Fruit fly (Drosophila melanogaster) whole organism, embryonic: ENCODE data around the gene mdlc.
A peak's percentile ranks its signal among the peaks of the same experiment; 100 is the strongest.

Experiments
- Abd-B ChIP-seq: fragments of 200-800 bp; sonication (Bioruptor generic); optimal IDR thresholded peaks from 2 replicates; lab custom pipeline; 2018; ENCODE audit warnings: missing biosample characterization, mild to moderate bottlenecking, missing genetic modification characterization, moderate library complexity
- Antp ChIP-seq: fragments of 200-800 bp; sonication (Bioruptor generic); optimal IDR thresholded peaks from 3 replicates; lab custom pipeline; 2016; ENCODE audit warnings: missing biosample characterization, missing genetic modification characterization
- Asciz ChIP-seq: fragments of 200-800 bp; sonication (Bioruptor generic); optimal IDR thresholded peaks from 2 replicates; lab custom pipeline; 2017; ENCODE audit warnings: missing biosample characterization, mild to moderate bottlenecking, missing genetic modification characterization, missing genetic modification reagents
- B-H1 ChIP-seq: fragments of 200-800 bp; sonication (Bioruptor generic); IDR thresholded peaks from 3 replicates; pipeline ENCODE4 v1.3.6; 2022; ENCODE audit warnings: missing biosample characterization, missing genetic modification characterization
- BtbVII ChIP-seq: fragments of 200-800 bp; sonication (Bioruptor generic); optimal IDR thresholded peaks from 3 replicates; lab custom pipeline; 2017; ENCODE audit warnings: missing biosample characterization, mild to moderate bottlenecking, missing genetic modification characterization
- CG11723 ChIP-seq: fragments of 200-800 bp; sonication (Bioruptor generic); optimal IDR thresholded peaks from 2 replicates; lab custom pipeline; 2017; ENCODE audit warnings: missing biosample characterization, mild to moderate bottlenecking, missing genetic modification characterization
- CG12391 ChIP-seq: fragments of 200-800 bp; sonication (Bioruptor generic); optimal IDR thresholded peaks from 3 replicates; lab custom pipeline; 2018; ENCODE audit warnings: missing biosample characterization, mild to moderate bottlenecking, missing genetic modification characterization, moderate library complexity
- CG13123 ChIP-seq: fragments of 200-800 bp; sonication (Bioruptor generic); optimal IDR thresholded peaks from 2 replicates; lab custom pipeline; 2016; ENCODE audit warnings: missing biosample characterization, missing genetic modification characterization
- CG16815 ChIP-seq: fragments of 200-800 bp; sonication (Bioruptor generic); optimal IDR thresholded peaks from 3 replicates; lab custom pipeline; 2017; ENCODE audit warnings: missing biosample characterization, mild to moderate bottlenecking, missing genetic modification characterization
- CG17802 ChIP-seq: fragments of 200-800 bp; sonication (Bioruptor generic); optimal IDR thresholded peaks from 2 replicates; lab custom pipeline; 2018; ENCODE audit warnings: missing biosample characterization, mild to moderate bottlenecking, missing genetic modification characterization, moderate library complexity
- CG30020 ChIP-seq: fragments of 200-800 bp; optimal IDR thresholded peaks from 2 replicates; lab custom pipeline; 2019; ENCODE audit warnings: missing biosample characterization, mild to moderate bottlenecking, missing genetic modification characterization, moderate library complexity
- CG30403 ChIP-seq: fragments of 200-800 bp; sonication (Bioruptor generic); optimal IDR thresholded peaks from 3 replicates; lab custom pipeline; 2016; ENCODE audit warnings: missing biosample characterization, missing genetic modification characterization
- CG4328 ChIP-seq: fragments of 200-800 bp; sonication (Bioruptor generic); optimal IDR thresholded peaks from 3 replicates; lab custom pipeline; 2017; ENCODE audit warnings: missing biosample characterization, missing genetic modification reagents, missing genetic modification characterization
- CG4404 ChIP-seq: fragments of 200-800 bp; sonication (Bioruptor generic); IDR thresholded peaks from 2 replicates; pipeline ENCODE4 v1.3.6; 2022; ENCODE audit warnings: missing biosample characterization, missing genetic modification characterization
- CG4617 ChIP-seq: fragments of 200-800 bp; sonication (Bioruptor generic); optimal IDR thresholded peaks from 3 replicates; lab custom pipeline; 2016; ENCODE audit warnings: missing biosample characterization, missing genetic modification characterization, borderline replicate concordance
- CG7271 ChIP-seq: fragments of 200-800 bp; sonication (Bioruptor generic); optimal IDR thresholded peaks from 2 replicates; lab custom pipeline; 2018; ENCODE audit warnings: missing biosample characterization, mild to moderate bottlenecking, missing genetic modification characterization, moderate library complexity
- CG7928 ChIP-seq: fragments of 200-800 bp; sonication (Bioruptor generic); optimal IDR thresholded peaks from 2 replicates; lab custom pipeline; 2017; ENCODE audit warnings: missing biosample characterization, mild to moderate bottlenecking, missing genetic modification characterization
- CG8478 ChIP-seq: fragments of >200 bp; optimal IDR thresholded peaks from 2 replicates; lab custom pipeline; 2018
- D ChIP-seq, 2 experiments: fragments of 200-800 bp in 1 of 2; fragments of >200 bp in 1 of 2; sonication (Bioruptor generic) in 1 of 2; optimal IDR thresholded peaks; 2 replicates in 1 of 2; 3 replicates in 1 of 2; lab custom pipeline; 2017; ENCODE audit warnings: mild to moderate bottlenecking in 1 of 2, missing biosample characterization in 1 of 2, missing genetic modification characterization in 1 of 2, missing genetic modification reagents in 1 of 2
- Dp ChIP-seq: fragments of 200-800 bp; sonication (Bioruptor generic); optimal IDR thresholded peaks from 2 replicates; lab custom pipeline; 2018; ENCODE audit warnings: missing biosample characterization, mild to moderate bottlenecking, missing genetic modification characterization, moderate library complexity
- Drgx ChIP-seq: fragments of 200-800 bp; sonication (Bioruptor generic); IDR thresholded peaks from 2 replicates; pipeline ENCODE4 v1.3.6; 2022; ENCODE audit warnings: missing biosample characterization, missing genetic modification characterization
- Ets97D ChIP-seq: fragments of 200-800 bp; sonication (Bioruptor generic); optimal IDR thresholded peaks from 3 replicates; lab custom pipeline; 2016; ENCODE audit warnings: missing biosample characterization, missing genetic modification characterization
- Fer1 ChIP-seq: fragments of 200-800 bp; sonication (Bioruptor generic); optimal IDR thresholded peaks from 2 replicates; lab custom pipeline; 2017; ENCODE audit warnings: missing biosample characterization, mild to moderate bottlenecking, missing genetic modification characterization
- Gug ChIP-seq: fragments of 200-800 bp; sonication (Bioruptor generic); IDR thresholded peaks from 4 replicates; pipeline ENCODE4 v1.3.6; 2022; ENCODE audit warnings: missing biosample characterization, missing genetic modification characterization
- HLH3B ChIP-seq: fragments of 200-800 bp; sonication (Bioruptor generic); IDR thresholded peaks from 2 replicates; pipeline ENCODE4 v1.3.6; 2022; ENCODE audit warnings: missing biosample characterization, missing genetic modification characterization
- HLH4C ChIP-seq: fragments of 200-800 bp; sonication (Bioruptor generic); IDR thresholded peaks from 3 replicates; pipeline ENCODE4 v1.3.6; 2022; ENCODE audit warnings: missing biosample characterization, missing genetic modification characterization; ENCODE audit not compliant: partially characterized antibody
- Hr51 ChIP-seq, 2 experiments: fragments of 200-800 bp; sonication (Bioruptor generic); optimal IDR thresholded peaks; 2 replicates in 1 of 2; 3 replicates in 1 of 2; lab custom pipeline; 2016 to 2018; ENCODE audit warnings: missing biosample characterization in 2 of 2, missing genetic modification characterization in 2 of 2, mild to moderate bottlenecking in 1 of 2, moderate library complexity in 1 of 2
- MESR4 ChIP-seq: fragments of 200-800 bp; sonication (Bioruptor generic); optimal IDR thresholded peaks from 2 replicates; lab custom pipeline; 2018; ENCODE audit warnings: missing biosample characterization, mild to moderate bottlenecking, missing genetic modification characterization, moderate library complexity
- Nf-YC ChIP-seq: fragments of 200-800 bp; optimal IDR thresholded peaks from 3 replicates; lab custom pipeline; 2019; ENCODE audit warnings: missing biosample characterization, mild to moderate bottlenecking, missing genetic modification characterization, moderate library complexity
- Ravus ChIP-seq: fragments of 200-800 bp; sonication (Bioruptor generic); IDR thresholded peaks from 2 replicates; pipeline ENCODE4 v1.3.6; 2022; ENCODE audit warnings: missing biosample characterization, missing genetic modification characterization
- Side ChIP-seq: fragments of 200-800 bp; sonication (Bioruptor generic); optimal IDR thresholded peaks from 2 replicates; lab custom pipeline; 2016; ENCODE audit warnings: missing biosample characterization, missing genetic modification characterization
- Xbp1 ChIP-seq: fragments of 200-800 bp; sonication (Bioruptor generic); optimal IDR thresholded peaks from 3 replicates; lab custom pipeline; 2016; ENCODE audit warnings: missing biosample characterization, mild to moderate bottlenecking, missing genetic modification characterization
- YL-1 ChIP-seq: fragments of 200-800 bp; sonication (Bioruptor generic); optimal IDR thresholded peaks from 3 replicates; lab custom pipeline; 2017; ENCODE audit warnings: missing biosample characterization, mild to moderate bottlenecking, missing genetic modification characterization
- ase ChIP-seq: fragments of 200-800 bp; sonication (Bioruptor generic); IDR thresholded peaks from 3 replicates; pipeline ENCODE4 v1.3.6; 2022; ENCODE audit warnings: missing biosample characterization, missing genetic modification characterization
- ash1 ChIP-seq: fragments of 200-800 bp; sonication (Bioruptor generic); optimal IDR thresholded peaks from 2 replicates; lab custom pipeline; 2018; ENCODE audit warnings: missing biosample characterization, mild to moderate bottlenecking, missing genetic modification characterization
- cg ChIP-seq: fragments of 200-800 bp; sonication (Bioruptor generic); optimal IDR thresholded peaks from 3 replicates; lab custom pipeline; 2019; ENCODE audit warnings: missing biosample characterization, mild to moderate bottlenecking, missing genetic modification characterization, moderate library complexity
- ci ChIP-seq: fragments of 200-800 bp; sonication (Bioruptor generic); IDR thresholded peaks from 3 replicates; pipeline ENCODE4 v1.3.6; 2022; ENCODE audit warnings: missing biosample characterization, missing genetic modification characterization
- dysf ChIP-seq: fragments of 200-800 bp; sonication (Bioruptor generic); IDR thresholded peaks from 3 replicates; pipeline ENCODE4 v1.3.6; 2022; ENCODE audit warnings: missing biosample characterization, missing genetic modification characterization
- exex ChIP-seq: fragments of 200-800 bp; sonication (Bioruptor generic); optimal IDR thresholded peaks from 4 replicates; lab custom pipeline; 2018; ENCODE audit warnings: missing biosample characterization, mild to moderate bottlenecking, missing genetic modification characterization, moderate library complexity
- ftz-f1 ChIP-seq: fragments of 200-800 bp; sonication (Bioruptor generic); optimal IDR thresholded peaks from 2 replicates; lab custom pipeline; 2016; ENCODE audit warnings: missing biosample characterization, missing genetic modification characterization
- hbn ChIP-seq: fragments of 200-800 bp; sonication (Bioruptor generic); IDR thresholded peaks from 2 replicates; pipeline ENCODE4 v1.3.6; 2022; ENCODE audit warnings: missing biosample characterization, missing genetic modification characterization; ENCODE audit not compliant: partially characterized antibody
- odd ChIP-seq: fragments of 200-800 bp; sonication (Bioruptor generic); optimal IDR thresholded peaks from 2 replicates; lab custom pipeline; 2017; ENCODE audit warnings: missing biosample characterization, mild to moderate bottlenecking, missing genetic modification characterization
- phol ChIP-seq: fragments of 200-800 bp; sonication (Bioruptor generic); optimal IDR thresholded peaks from 3 replicates; lab custom pipeline; 2018; ENCODE audit warnings: missing biosample characterization, mild to moderate bottlenecking, missing genetic modification characterization, moderate library complexity
- prd ChIP-seq, 3 experiments: fragments of >200 bp in 2 of 3; fragments of 200-800 bp in 1 of 3; sonication (Bioruptor generic) in 1 of 3; optimal IDR thresholded peaks in 2 of 3; IDR thresholded peaks in 1 of 3; 2 replicates in 2 of 3; 3 replicates in 1 of 3; pipeline versions ENCODE4 v1.3.6 to Lab custom; 2017 to 2022; ENCODE audit warnings: missing biosample characterization in 1 of 3, missing genetic modification characterization in 1 of 3
- rib ChIP-seq: fragments of 200-800 bp; sonication (Bioruptor generic); IDR thresholded peaks from 2 replicates; pipeline ENCODE4 v1.3.6; 2022; ENCODE audit warnings: missing biosample characterization, missing genetic modification characterization
- row ChIP-seq: fragments of 200-800 bp; sonication (Bioruptor generic); IDR thresholded peaks from 3 replicates; pipeline ENCODE4 v1.3.6; 2022; ENCODE audit warnings: missing biosample characterization, missing genetic modification characterization
- stwl ChIP-seq: fragments of 200-800 bp; sonication (Bioruptor generic); optimal IDR thresholded peaks from 3 replicates; lab custom pipeline; 2018; ENCODE audit warnings: missing biosample characterization, mild to moderate bottlenecking, missing genetic modification characterization, moderate library complexity
- unc-4 ChIP-seq: fragments of 200-800 bp; sonication (Bioruptor generic); IDR thresholded peaks from 2 replicates; pipeline ENCODE4 v1.3.6; 2022; ENCODE audit warnings: missing biosample characterization, missing genetic modification characterization; ENCODE audit not compliant: partially characterized antibody
- yki ChIP-seq: fragments of >200 bp; optimal IDR thresholded peaks from 3 replicates; lab custom pipeline; 2018
- zen ChIP-seq: fragments of 200-800 bp; sonication (Bioruptor generic); optimal IDR thresholded peaks from 3 replicates; lab custom pipeline; 2018; ENCODE audit warnings: missing biosample characterization, mild to moderate bottlenecking, missing genetic modification characterization, moderate library complexity

mdlc gene

DNA sequence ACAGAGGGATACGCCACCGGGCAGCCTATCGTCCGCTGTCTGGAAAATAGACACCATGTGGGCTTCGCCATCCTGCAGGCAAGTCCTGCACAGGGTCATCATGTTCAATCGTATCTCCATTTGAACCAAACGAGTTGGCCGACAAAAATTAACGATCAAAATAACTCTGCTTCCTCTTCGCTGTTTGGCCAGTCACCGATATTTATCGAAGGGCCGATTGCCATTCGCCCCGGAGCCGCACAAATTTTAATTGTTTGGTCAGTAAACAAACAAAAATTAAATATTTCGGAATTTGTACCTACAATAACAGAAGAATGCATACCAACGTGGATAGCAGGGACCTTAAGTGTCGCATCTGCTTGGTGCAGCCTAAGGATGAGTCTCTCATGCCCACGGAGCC, 29.7 kb upstream of the mdlc start, which contains the start of the genes CG4424 and CG4854 (continued):
- TF ChIP-seq hbn (0 out of 2 replicates have a peak, but pooled peaks have one; percentile 36), CG30020 (tag; lab: Kevin White, UChicago) (peak; percentile 17), Drgx (GFP tag; lab: Robert Waterston, UW) (no peak), prd (optimal IDR thresholded peaks at IDR 0.05; lab: Kevin White, UChicago) (no peak), prd (GFP tag; IDR thresholded peaks at IDR 0.05; lab: Robert Waterston, UW) (no peak), Ets97D (GFP tag; lab: Kevin White, UChicago) (peak; percentile 11), HLH3B (no peak), CG4404 (GFP tag; lab: Robert Waterston, UW) (no peak), Ravus (GFP tag; lab: Robert Waterston, UW) (no peak), YL-1 (GFP tag; lab: Kevin White, UChicago) (peak; percentile 25), Fer1 (GFP tag; lab: Kevin White, UChicago) (no peak), CG4617 (GFP tag; lab: Kevin White, UChicago) (peak; percentile 67), cg (no peak), Antp (GFP tag; lab: Kevin White, UChicago) (no peak), Side (GFP tag; lab: Kevin White, UChicago) (no peak), Nf-YC (no peak), CG8478 (lab: Kevin White, UChicago) (no peak), dysf (GFP tag; lab: Robert Waterston, UW) (no peak), row (GFP tag; lab: Robert Waterston, UW) (0 out of 3 replicates have a peak, but pooled peaks have one; percentile 32), stwl (tag; lab: Kevin White, UChicago) (peak; percentile 33), Xbp1 (no peak), odd (GFP tag; lab: Kevin White, UChicago) (no peak), yki (lab: Kevin White, UChicago) (no peak), ase (no peak), HLH4C (no peak), CG12391 (tag; lab: Kevin White, UChicago) (no peak), Gug (no peak), CG7271 (tag; lab: Kevin White, UChicago) (no peak), Dp (GFP tag; lab: Kevin White, UChicago) (peak; percentile 42), D (optimal IDR thresholded peaks at IDR 0.05; lab: Kevin White, UChicago) (no peak), D (GFP tag; optimal IDR thresholded peaks at IDR 0.05; lab: Kevin White, UChicago) (no peak), Asciz (GFP tag; lab: Kevin White, UChicago) (no peak), CG7928 (GFP tag; lab: Kevin White, UChicago) (no peak), MESR4 (GFP tag; lab: Kevin White, UChicago) (peak; percentile 46), CG16815 (no peak), BtbVII (GFP tag; lab: Kevin White, UChicago) (no peak), exex (tag; lab: Kevin White, UChicago) (no peak), ftz-f1 (GFP tag; lab: Kevin White, UChicago) (no peak), CG30403 (GFP tag; lab: Kevin White, UChicago) (no peak), ci (GFP tag; lab: Robert Waterston, UW) (0 out of 3 replicates have a peak, but pooled peaks have one; percentile 21), Hr51 (GFP tag; optimal IDR thresholded peaks at IDR 0.05; lab: Kevin White, UChicago) (no peak), CG17802 (tag; lab: Kevin White, UChicago) (no peak), ash1 (no peak), phol (tag; lab: Kevin White, UChicago) (no peak), CG13123 (no peak), CG4328 (GFP tag; lab: Kevin White, UChicago) (no peak), Abd-B (GFP tag; lab: Kevin White, UChicago) (peak; percentile 53), unc-4 (GFP tag; lab: Robert Waterston, UW) (peak; percentile 30; the same call in 1 of the 2 replicates), zen (tag; lab: Kevin White, UChicago) (no peak), B-H1 (GFP tag; lab: Robert Waterston, UW) (no peak), rib (GFP tag; lab: Robert Waterston, UW) (no peak), CG11723 (GFP tag; lab: Kevin White, UChicago) (no peak)
